Fruit fly (Drosophila melanogaster): Measurements from ENCODE around the gene RpS19b.
A peak's percentile ranks its signal among the peaks of the same experiment; 100 is the strongest.

The RpS19b gene

dm6 chr3R:23969449-23969848 lies 36.1 kb upstream of the RpS19b start (continued):
- peak; percentile 17; the same call in 1 of the 2 replicates for TF ChIP-seq sens-2 (GFP tag; IDR thresholded peaks at IDR 0.05)
- no peak for TF ChIP-seq da (GFP tag; optimal IDR thresholded peaks at IDR 0.05)
- no peak for TF ChIP-seq knrl (GFP tag; IDR thresholded peaks at IDR 0.05; ENCODE audit: partially characterized antibody)
- no peak for TF ChIP-seq CG16815 (GFP tag; optimal IDR thresholded peaks at IDR 0.05)
- peak; percentile 18 for TF ChIP-seq caup (GFP tag; optimal IDR thresholded peaks at IDR 0.05; ENCODE audit: severe bottlenecking)
- no peak for TF ChIP-seq vfl (GFP tag; optimal IDR thresholded peaks at IDR 0.05)
- peak; percentile 20; the same call in 1 of the 3 replicates for TF ChIP-seq CG14050 (GFP tag; IDR thresholded peaks at IDR 0.05)
- TF ChIP-seq MESR4 (GFP tag; optimal IDR thresholded peaks at IDR 0.05), result no peak
- TF ChIP-seq CG7372 (GFP tag; IDR thresholded peaks at IDR 0.05), result no peak
- peak; percentile 56 for TF ChIP-seq ATbp (GFP tag; optimal IDR thresholded peaks at IDR 0.05)
- peak; percentile 21 for TF ChIP-seq run (tag; optimal IDR thresholded peaks at IDR 0.05)
- peak; percentile 7 for TF ChIP-seq CG9727 (GFP tag; optimal IDR thresholded peaks at IDR 0.05)
- no peak for TF ChIP-seq dimm (GFP tag; IDR thresholded peaks at IDR 0.05)
- TF ChIP-seq CG13287 (GFP tag; IDR thresholded peaks at IDR 0.05; ENCODE audit: partially characterized antibody), result no peak
- TF ChIP-seq CG9932 (GFP tag; IDR thresholded peaks at IDR 0.05), result peak; percentile 60
- TF ChIP-seq sima (GFP tag; optimal IDR thresholded peaks at IDR 0.05), result no peak
- no peak for TF ChIP-seq Sin3A (optimal IDR thresholded peaks at IDR 0.05)
- TF ChIP-seq Rfx (GFP tag; IDR thresholded peaks at IDR 0.05), result peak; percentile 48
- no peak for TF ChIP-seq CG11398 (GFP tag; optimal IDR thresholded peaks at IDR 0.05)
- no peak for TF ChIP-seq CTCF (GFP tag; optimal IDR thresholded peaks at IDR 0.05)
- TF ChIP-seq Camta (GFP tag; optimal IDR thresholded peaks at IDR 0.05), result no peak
- no peak for TF ChIP-seq CG11247 (GFP tag; IDR thresholded peaks at IDR 0.05)
- TF ChIP-seq CG10543 (GFP tag; optimal IDR thresholded peaks at IDR 0.05), result peak; percentile 79
- no peak for TF ChIP-seq CG18476 (GFP tag; optimal IDR thresholded peaks at IDR 0.05)
- peak; percentile 33 for TF ChIP-seq Hr3 (GFP tag; optimal IDR thresholded peaks at IDR 0.05)
- no peak for TF ChIP-seq yki (optimal IDR thresholded peaks at IDR 0.05)
- TF ChIP-seq CG11085 (GFP tag; IDR thresholded peaks at IDR 0.05), result no peak
- TF ChIP-seq wdn (GFP tag; IDR thresholded peaks at IDR 0.05), result peak; percentile 33; the same call in 1 of the 2 replicates
- TF ChIP-seq CG17568 (GFP tag; optimal IDR thresholded peaks at IDR 0.05), result no peak
- TF ChIP-seq ac (GFP tag; optimal IDR thresholded peaks at IDR 0.05), result no peak
- peak; percentile 46 for TF ChIP-seq Fer2 (tag; optimal IDR thresholded peaks at IDR 0.05)
- no peak for TF ChIP-seq maf-S (GFP tag; optimal IDR thresholded peaks at IDR 0.05)
- TF ChIP-seq CG1832 (GFP tag; optimal IDR thresholded peaks at IDR 0.05), result no peak
- TF ChIP-seq bigmax (GFP tag; optimal IDR thresholded peaks at IDR 0.05), result no peak
- TF ChIP-seq CG4424 (GFP tag; optimal IDR thresholded peaks at IDR 0.05), result peak; percentile 28
- TF ChIP-seq C15 (GFP tag; IDR thresholded peaks at IDR 0.05), result 0 out of 3 replicates have a peak, but pooled peaks have one; percentile 32
- no peak for TF ChIP-seq CG6854 (GFP tag; optimal IDR thresholded peaks at IDR 0.05)
- peak; percentile 54 for TF ChIP-seq Oli (tag; optimal IDR thresholded peaks at IDR 0.05)
- peak; percentile 70 for TF ChIP-seq CG9817 (tag; optimal IDR thresholded peaks at IDR 0.05)
- no peak for TF ChIP-seq chn (GFP tag; optimal IDR thresholded peaks at IDR 0.05)
- peak; percentile 68 for TF ChIP-seq CG17359 (tag; optimal IDR thresholded peaks at IDR 0.05)
- 0 out of 2 replicates have a peak, but pooled peaks have one; percentile 40 for TF ChIP-seq CG4730 (GFP tag; IDR thresholded peaks at IDR 0.05)
- TF ChIP-seq Hr78 (GFP tag; optimal IDR thresholded peaks at IDR 0.05), result peak in 1 of 2 experiments; percentile 35
- no peak for TF ChIP-seq tna (GFP tag; IDR thresholded peaks at IDR 0.05; ENCODE audit: partially characterized antibody)
- TF ChIP-seq HmgD (GFP tag; optimal IDR thresholded peaks at IDR 0.05), result no peak
- TF ChIP-seq scrt (GFP tag; optimal IDR thresholded peaks at IDR 0.05), result no peak
- TF ChIP-seq tin (GFP tag; optimal IDR thresholded peaks at IDR 0.05), result peak; percentile 13
- TF ChIP-seq CG9215 (GFP tag; IDR thresholded peaks at IDR 0.05), result 0 out of 2 replicates have a peak, but pooled peaks have one; percentile 27
- no peak for TF ChIP-seq lola (GFP tag; optimal IDR thresholded peaks at IDR 0.05)
- no peak for TF ChIP-seq z (GFP tag; IDR thresholded peaks at IDR 0.05)
- no peak for TF ChIP-seq bcd (GFP tag; optimal IDR thresholded peaks at IDR 0.05)
- TF ChIP-seq Atf-2 (GFP tag; optimal IDR thresholded peaks at IDR 0.05), result no peak
